Worm (Caenorhabditis elegans) whole organism, L1 larva: ENCODE results near the gene sde-2.

ENCODE experiments used
- C04F5.9 ChIP-seq: sonication (generic microtip); optimal IDR thresholded peaks from 2 replicates; lab custom pipeline; 2016; ENCODE audit warnings: missing genetic modification characterization, missing compliant biosample characterization
- F16B12.6 ChIP-seq: fragments of 150-350 bp; optimal IDR thresholded peaks from 2 replicates; lab custom pipeline; 2014; ENCODE audit warnings: missing biosample characterization, missing genetic modification characterization
- Y116A8C.19 ChIP-seq: sonication (generic microtip); optimal IDR thresholded peaks from 2 replicates; lab custom pipeline; 2016; ENCODE audit warnings: missing compliant biosample characterization, missing genetic modification characterization, borderline replicate concordance
- aha-1 ChIP-seq: fragments of 150-350 bp; optimal IDR thresholded peaks from 2 replicates; lab custom pipeline; 2014; ENCODE audit warnings: missing biosample characterization, missing genetic modification characterization
- alr-1 ChIP-seq: fragments of 200-800 bp; sonication (Bioruptor generic); optimal IDR thresholded peaks from 2 replicates; lab custom pipeline; 2018; ENCODE audit warnings: borderline replicate concordance, mild to moderate bottlenecking, missing genetic modification characterization, missing compliant biosample characterization
- ama-1 ChIP-seq: fragments of 150-350 bp; optimal IDR thresholded peaks from 2 replicates; lab custom pipeline; 2014
- ceh-63 ChIP-seq: fragments of 200-800 bp; sonication (Bioruptor generic); optimal IDR thresholded peaks from 2 replicates; lab custom pipeline; 2018; ENCODE audit warnings: mild to moderate bottlenecking, missing genetic modification characterization, missing compliant biosample characterization
- ceh-8 ChIP-seq: fragments of 200-800 bp; sonication (Bioruptor generic); optimal IDR thresholded peaks from 2 replicates; lab custom pipeline; 2018; ENCODE audit warnings: mild to moderate bottlenecking, missing genetic modification characterization, moderate library complexity, missing compliant biosample characterization
- ceh-82 ChIP-seq, 3 experiments: fragments of 150-350 bp in 1 of 3; sonication (generic microtip) in 2 of 3; optimal IDR thresholded peaks; 2 replicates each; lab custom pipeline; 2014 to 2017; ENCODE audit warnings: missing biosample characterization in 3 of 3, missing genetic modification characterization in 3 of 3
- dsc-1 ChIP-seq: sonication (generic microtip); optimal IDR thresholded peaks from 2 replicates; lab custom pipeline; 2016; ENCODE audit warnings: mild to moderate bottlenecking, missing genetic modification characterization, missing compliant biosample characterization
- efl-1 ChIP-seq, 4 experiments: fragments of 150-350 bp; optimal IDR thresholded peaks in 3 of 4; peaks in 1 of 4; 1 replicate in 1 of 4; 2 replicates in 3 of 4; lab custom pipeline; 2014; ENCODE audit warnings: missing biosample characterization in 2 of 4, missing genetic modification characterization in 2 of 4, missing genetic modification reagents in 2 of 4
- elt-2 ChIP-seq: sonication (generic microtip); optimal IDR thresholded peaks from 2 replicates; lab custom pipeline; 2016; ENCODE audit warnings: missing genetic modification characterization, mild to moderate bottlenecking, inconsistent platforms, missing compliant biosample characterization, missing genetic modification reagents
- fkh-4 ChIP-seq: sonication (generic microtip); optimal IDR thresholded peaks from 2 replicates; lab custom pipeline; 2016; ENCODE audit warnings: missing compliant biosample characterization, missing genetic modification characterization, borderline replicate concordance
- fkh-8 ChIP-seq: sonication (generic microtip); optimal IDR thresholded peaks from 2 replicates; lab custom pipeline; 2016; ENCODE audit warnings: mild to moderate bottlenecking, missing genetic modification characterization, missing compliant biosample characterization
- fos-1 ChIP-seq: fragments of 150-350 bp; optimal IDR thresholded peaks from 2 replicates; lab custom pipeline; 2014; ENCODE audit warnings: missing biosample characterization, missing genetic modification characterization
- hlh-4 ChIP-seq: sonication (generic microtip); optimal IDR thresholded peaks from 2 replicates; lab custom pipeline; 2016; ENCODE audit warnings: mild to moderate bottlenecking, missing genetic modification characterization, missing compliant biosample characterization
- isw-1 ChIP-seq: fragments of 200-800 bp; sonication (Bioruptor generic); IDR thresholded peaks from 2 replicates; pipeline ENCODE4 v1.3.6; 2022; ENCODE audit warnings: missing genetic modification characterization, missing compliant biosample characterization
- lin-15B ChIP-seq: fragments of 150-350 bp; sonication (generic microtip); optimal IDR thresholded peaks from 3 replicates; lab custom pipeline; 2014; ENCODE audit warnings: missing biosample characterization, missing genetic modification characterization
- lin-35 ChIP-seq, 2 experiments: fragments of 150-350 bp; optimal IDR thresholded peaks; 2 replicates each; lab custom pipeline; 2014; ENCODE audit warnings: missing biosample characterization in 2 of 2, missing genetic modification characterization in 2 of 2, missing genetic modification reagents in 2 of 2
- lin-39 ChIP-seq: fragments of 150-350 bp; optimal IDR thresholded peaks from 2 replicates; lab custom pipeline; 2014; ENCODE audit warnings: missing biosample characterization, missing genetic modification reagents, missing genetic modification characterization
- mab-9 ChIP-seq: fragments of 200-800 bp; sonication (Bioruptor generic); IDR thresholded peaks from 2 replicates; pipeline ENCODE4 v1.3.6; 2022; ENCODE audit warnings: missing genetic modification reagents, missing genetic modification characterization, missing compliant biosample characterization
- mdl-1 ChIP-seq, 2 experiments: fragments of 150-350 bp; optimal IDR thresholded peaks; 2 replicates each; lab custom pipeline; 2014 to 2017; ENCODE audit warnings: missing biosample characterization in 2 of 2, missing genetic modification characterization in 2 of 2, inconsistent platforms in 1 of 2
- mef-2 ChIP-seq: fragments of 150-350 bp; optimal IDR thresholded peaks from 2 replicates; lab custom pipeline; 2014; ENCODE audit warnings: missing biosample characterization, missing genetic modification characterization
- nhr-19 ChIP-seq: fragments of 200-800 bp; sonication (Bioruptor generic); conservative IDR thresholded peaks from 2 replicates; pipeline ENCODE4 v1.3.6; 2022; ENCODE audit warnings: missing genetic modification characterization, missing compliant biosample characterization
- nhr-28 ChIP-seq: fragments of 150-350 bp; optimal IDR thresholded peaks from 2 replicates; lab custom pipeline; 2014; ENCODE audit warnings: missing biosample characterization, missing genetic modification characterization
- nhr-84 ChIP-seq: sonication (generic microtip); optimal IDR thresholded peaks from 2 replicates; lab custom pipeline; 2017; ENCODE audit warnings: missing biosample characterization, missing genetic modification characterization
- nhr-90 ChIP-seq: sonication (generic microtip); optimal IDR thresholded peaks from 2 replicates; lab custom pipeline; 2016; ENCODE audit warnings: mild to moderate bottlenecking, missing genetic modification characterization, missing compliant biosample characterization; ENCODE audit not compliant: poor library complexity
- pax-3 ChIP-seq: fragments of 200-800 bp; sonication (Bioruptor generic); optimal IDR thresholded peaks from 2 replicates; lab custom pipeline; 2018; ENCODE audit warnings: mild to moderate bottlenecking, missing genetic modification characterization, moderate library complexity, missing compliant biosample characterization
- sox-4 ChIP-seq: sonication (generic microtip); optimal IDR thresholded peaks from 2 replicates; lab custom pipeline; 2016; ENCODE audit warnings: missing genetic modification characterization, missing compliant biosample characterization
- swsn-7 ChIP-seq: sonication (generic microtip); optimal IDR thresholded peaks from 2 replicates; lab custom pipeline; 2016; ENCODE audit warnings: missing genetic modification characterization, missing compliant biosample characterization
- tlp-1 ChIP-seq: fragments of 150-350 bp; optimal IDR thresholded peaks from 2 replicates; lab custom pipeline; 2014; ENCODE audit warnings: missing biosample characterization, missing genetic modification characterization
- unc-130 ChIP-seq: fragments of 150-350 bp; optimal IDR thresholded peaks from 2 replicates; lab custom pipeline; 2017; ENCODE audit warnings: missing biosample characterization, missing genetic modification characterization, inconsistent platforms
- unc-30 ChIP-seq: sonication (generic microtip); optimal IDR thresholded peaks from 2 replicates; lab custom pipeline; 2017; ENCODE audit warnings: missing biosample characterization, missing genetic modification characterization
- unc-62 ChIP-seq: fragments of 150-350 bp; optimal IDR thresholded peaks from 2 replicates; lab custom pipeline; 2014; ENCODE audit warnings: missing biosample characterization, missing genetic modification reagents, missing genetic modification characterization
- zag-1 ChIP-seq: fragments of 150-350 bp; optimal IDR thresholded peaks from 2 replicates; lab custom pipeline; 2014; ENCODE audit warnings: missing biosample characterization, missing genetic modification characterization
- zip-4 ChIP-seq: fragments of 200-800 bp; sonication (Bioruptor generic); optimal IDR thresholded peaks from 2 replicates; lab custom pipeline; 2018; ENCODE audit warnings: mild to moderate bottlenecking, missing genetic modification characterization, moderate library complexity, missing compliant biosample characterization
- ztf-4 ChIP-seq: fragments of 150-350 bp; optimal IDR thresholded peaks from 2 replicates; lab custom pipeline; 2014; ENCODE audit warnings: missing biosample characterization, missing genetic modification characterization

sde-2 gene

DNA sequence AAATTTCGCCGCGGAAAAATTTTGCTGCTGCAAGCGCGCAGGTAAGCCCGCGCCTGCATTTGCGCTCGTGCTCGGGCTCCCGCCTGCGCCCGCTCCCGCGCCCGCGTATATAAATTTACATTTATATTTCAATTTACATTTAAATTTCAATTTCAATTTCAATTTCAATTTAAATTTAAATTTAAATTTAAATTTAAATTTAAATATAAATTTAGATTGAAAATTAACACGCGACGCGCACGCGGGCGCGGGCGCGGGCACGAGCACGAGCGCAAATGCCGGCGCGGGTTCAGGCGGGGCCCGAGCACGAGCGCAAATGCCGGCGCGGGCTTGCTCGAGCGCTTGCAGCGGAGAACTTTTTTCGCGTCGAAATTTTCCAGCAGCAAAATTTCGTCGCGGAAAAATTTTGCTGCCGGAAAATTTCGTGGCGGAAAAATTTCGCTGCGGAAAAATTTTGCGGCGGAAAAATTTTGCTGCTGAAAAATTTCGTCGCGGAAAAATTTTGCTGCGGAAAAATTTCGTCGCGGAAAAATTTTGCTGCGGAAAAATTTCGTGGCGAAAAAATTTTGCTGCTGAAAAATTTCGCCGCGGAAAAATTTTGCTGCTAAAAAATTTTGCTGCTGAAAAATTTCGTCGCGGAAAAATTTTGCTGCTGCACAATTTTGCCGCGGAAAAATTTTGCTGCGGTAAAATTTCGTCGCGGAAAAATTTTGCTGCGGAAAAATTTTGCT lies 18.6 kb downstream of the sde-2 start:
- TF ChIP-seq ceh-8 (GFP tag; lab: Kevin White, UChicago) (peak; percentile 98), mab-9 (GFP tag; lab: Robert Waterston, UW) (peak; percentile 72; the same call in 1 of the 2 replicates), F16B12.6 (tag; lab: Kevin White, UChicago) (no peak)

ce11 chrV:13647185-13647584 lies 19.8 kb downstream of the sde-2 start:
- TF ChIP-seq zip-4 (GFP tag; lab: Kevin White, UChicago) (no peak), mef-2 (tag; lab: Kevin White, UChicago) (no peak), nhr-19 (no peak), ama-1 (lab: Kevin White, UChicago) (no peak), fkh-8 (tag; lab: Kevin White, UChicago) (no peak), aha-1 (tag; lab: Kevin White, UChicago) (no peak)

ce11 chrV:13647617-13648016 lies 20.2 kb downstream of the sde-2 start:
- no peak for TF ChIP-seq nhr-28
- TF ChIP-seq C04F5.9 (tag; lab: Kevin White, UChicago) = no peak
- TF ChIP-seq nhr-84 (tag; lab: Kevin White, UChicago) = no peak
- no peak for TF ChIP-seq fkh-4 (tag; lab: Kevin White, UChicago)
- TF ChIP-seq lin-39 (tag; lab: Kevin White, UChicago) = no peak
- no peak for TF ChIP-seq hlh-4 (tag; lab: Kevin White, UChicago)
- TF ChIP-seq sox-4 = no peak
- no peak for TF ChIP-seq Y116A8C.19 (tag; lab: Kevin White, UChicago)
- TF ChIP-seq alr-1 = no peak
- no peak for TF ChIP-seq zag-1
- TF ChIP-seq ama-1 (lab: Kevin White, UChicago) = no peak
- no peak for TF ChIP-seq dsc-1 (tag; lab: Kevin White, UChicago)
- TF ChIP-seq unc-62 (GFP tag; lab: Kevin White, UChicago) = no peak
- TF ChIP-seq lin-35 (GFP tag; optimal IDR thresholded peaks at IDR 0.05; lab: Kevin White, UChicago) = no peak
- TF ChIP-seq lin-15B = no peak
- no peak for TF ChIP-seq mdl-1 (tag; optimal IDR thresholded peaks at IDR 0.05; lab: Kevin White, UChicago)
- TF ChIP-seq unc-30 (tag; lab: Kevin White, UChicago) = no peak
- TF ChIP-seq unc-130 (tag; lab: Kevin White, UChicago) = no peak

DNA sequence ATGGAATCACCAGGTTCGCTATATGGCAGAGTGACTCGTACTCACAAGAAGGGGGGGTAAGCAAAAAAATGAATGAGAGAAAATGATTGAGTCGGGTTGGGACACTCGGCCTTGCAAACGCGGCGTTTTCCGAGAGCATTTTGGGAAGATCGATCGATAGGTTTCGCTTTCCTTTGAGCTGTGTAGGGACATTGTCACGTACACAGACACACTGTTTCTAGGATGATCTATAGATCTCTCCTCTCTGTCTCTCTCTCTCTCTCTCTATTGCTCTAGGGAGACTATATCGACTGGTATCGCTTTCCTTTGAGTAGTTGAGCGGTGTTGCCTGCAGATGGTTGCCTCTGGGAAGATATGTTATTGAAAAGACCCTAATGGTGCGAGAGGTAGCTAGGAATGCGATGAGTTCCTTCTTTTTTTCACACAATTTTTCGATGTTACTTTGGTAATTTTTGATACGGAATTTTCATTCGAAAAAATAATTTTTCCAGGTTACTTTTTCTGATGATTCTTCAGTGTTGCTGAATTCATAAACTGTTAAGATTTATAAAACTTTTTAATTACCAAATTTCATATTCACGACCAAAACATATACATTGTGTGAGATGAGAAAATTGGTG lies 22.5 kb downstream of the sde-2 start, which contains the start of gene H37A05.4:
Gene H37A05.4, minus strand, starts transcription at position 51 of the 620 bp plus-strand sequence.
- TF ChIP-seq nhr-90 (tag; lab: Kevin White, UChicago) = peak; percentile 33
- TF ChIP-seq ceh-63 (GFP tag; lab: Kevin White, UChicago) = no peak
- TF ChIP-seq ztf-4 (tag; lab: Kevin White, UChicago) = peak; percentile 29
- TF ChIP-seq pax-3 = peak; percentile 20
- no peak for TF ChIP-seq isw-1
- peak in 1 of 2 experiments; percentile 16 for TF ChIP-seq efl-1 (optimal IDR thresholded peaks at IDR 0.05; lab: Kevin White, UChicago)
- peak in 1 of 2 experiments; percentile 91 for TF ChIP-seq efl-1 (GFP tag; optimal IDR thresholded peaks at IDR 0.05 in 1 of 2; lab: Kevin White, UChicago)
- TF ChIP-seq, all 84 proteins: peak for 4

DNA sequence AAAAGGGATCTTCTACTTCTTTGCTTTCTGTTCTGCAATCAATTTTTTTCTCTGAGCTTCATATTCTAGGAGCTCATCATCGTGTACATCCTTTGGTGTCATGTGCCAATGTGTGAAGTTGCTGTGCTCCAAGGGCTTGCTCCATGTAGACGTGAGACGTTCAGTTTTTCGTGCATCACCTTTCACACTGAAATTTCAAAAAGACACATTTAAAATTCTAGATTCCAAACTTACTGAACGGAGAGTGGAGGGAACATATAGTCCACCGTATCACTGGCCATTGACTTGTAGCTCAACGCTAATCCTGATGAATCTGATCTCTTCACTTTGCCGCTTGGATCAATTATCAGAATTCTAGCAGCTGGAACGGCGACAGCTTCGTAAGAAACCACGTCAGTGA lies 23.4 kb downstream of the sde-2 start:
- TF ChIP-seq sox-4 (no peak), tlp-1 (tag; lab: Kevin White, UChicago) (no peak), swsn-7 (no peak), efl-1 (optimal IDR thresholded peaks at IDR 0.05; lab: Kevin White, UChicago) (no peak), efl-1 (GFP tag; optimal IDR thresholded peaks at IDR 0.05 in 1 of 2; lab: Kevin White, UChicago) (no peak), ama-1 (lab: Kevin White, UChicago) (no peak), elt-2 (no peak), alr-1 (no peak), ztf-4 (tag; lab: Kevin White, UChicago) (no peak), fos-1 (tag; lab: Kevin White, UChicago) (no peak), ceh-82 (tag; optimal IDR thresholded peaks at IDR 0.05; lab: Kevin White, UChicago) (no peak), isw-1 (no peak)
